Fruit fly (Drosophila melanogaster): Measurements from ENCODE around the gene CG34448.

The CG34448 gene

DNA sequence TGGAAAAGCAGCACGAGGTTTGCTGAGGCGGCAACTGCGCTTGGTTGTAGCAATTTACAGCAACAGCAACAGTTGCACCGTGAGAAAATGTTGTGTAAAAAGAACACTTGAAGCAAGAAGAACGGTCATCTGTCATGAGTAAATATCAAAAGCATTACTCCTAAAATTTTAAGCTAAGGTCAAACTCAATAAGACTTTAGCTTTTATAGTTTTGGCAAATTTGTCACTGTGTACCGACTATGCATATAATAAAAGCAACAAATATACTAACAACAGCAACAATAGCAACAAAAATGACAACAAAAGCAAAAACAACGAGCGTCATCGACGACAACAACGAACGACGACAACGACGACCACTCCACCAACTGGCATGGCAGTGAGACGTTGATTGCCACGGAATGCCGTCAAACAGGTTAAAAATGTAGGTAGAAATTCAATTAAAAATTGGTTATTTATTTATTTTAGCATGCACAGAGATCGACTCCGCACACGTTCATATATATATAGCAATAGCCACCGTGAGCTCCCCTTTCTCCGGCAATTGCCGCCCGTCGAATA, 15.8 kb upstream of the CG34448 start (continued):
- TF ChIP-seq fd59A (GFP tag; optimal IDR thresholded peaks at IDR 0.05) (peak; percentile 99), CG6163 (GFP tag; IDR thresholded peaks at IDR 0.05) (peak; percentile 99), esn (GFP tag; optimal IDR thresholded peaks at IDR 0.05) (peak; percentile 90), acj6 (GFP tag; optimal IDR thresholded peaks at IDR 0.05) (peak; percentile 98), CG6854 (GFP tag; optimal IDR thresholded peaks at IDR 0.05) (peak; percentile 77), CG11762 (GFP tag; optimal IDR thresholded peaks at IDR 0.05; ENCODE audit: insufficient read depth) (peak; percentile 98), CG9139 (GFP tag; optimal IDR thresholded peaks at IDR 0.05) (peak; percentile 98), pdm3 (GFP tag; optimal IDR thresholded peaks at IDR 0.05) (peak; percentile 99)

DNA sequence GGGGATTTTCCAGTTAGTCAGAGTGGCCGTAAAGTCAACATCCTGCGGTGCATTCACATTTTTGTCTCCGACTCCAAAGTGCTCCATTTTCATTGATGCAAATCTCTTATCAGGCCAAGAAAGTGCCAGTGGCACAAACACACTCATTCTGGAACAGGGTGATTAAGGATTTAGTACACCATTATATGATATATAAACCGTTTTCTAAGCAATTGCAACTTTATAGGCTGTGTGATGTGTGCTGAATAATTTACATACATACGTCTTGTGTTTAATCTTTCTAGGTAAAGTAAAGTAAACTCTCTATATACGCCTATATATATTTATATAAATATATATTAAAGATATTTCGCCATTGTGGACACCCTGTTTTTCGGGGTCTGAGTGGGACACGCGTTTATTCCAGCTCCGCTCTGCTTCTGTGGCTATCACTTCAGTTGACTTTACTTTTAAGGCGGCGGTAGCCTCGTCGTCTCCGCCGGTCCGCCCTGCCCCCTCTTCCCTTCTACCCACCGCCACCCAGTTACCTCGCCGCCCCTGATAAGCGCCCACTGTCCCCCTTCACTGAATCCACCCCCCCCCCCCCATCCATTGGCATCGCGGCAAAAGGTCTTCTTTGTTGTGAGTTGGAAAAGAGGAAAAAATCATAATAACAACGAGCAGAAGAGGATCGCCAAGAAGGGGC, 15.2 kb upstream of the CG34448 start:
- TF ChIP-seq cyc (GFP tag; optimal IDR thresholded peaks at IDR 0.05), result no peak
- peak; percentile 64 for TF ChIP-seq CG11762 (GFP tag; optimal IDR thresholded peaks at IDR 0.05; ENCODE audit: insufficient read depth)
- TF ChIP-seq lz (GFP tag; optimal IDR thresholded peaks at IDR 0.05), result no peak
- no peak for TF ChIP-seq Met (GFP tag; optimal IDR thresholded peaks at IDR 0.05)
- TF ChIP-seq Smox (GFP tag; optimal IDR thresholded peaks at IDR 0.05), result no peak
- peak; percentile 51 for TF ChIP-seq CG34406 (GFP tag; optimal IDR thresholded peaks at IDR 0.05)
- TF ChIP-seq CG9139 (GFP tag; optimal IDR thresholded peaks at IDR 0.05), result peak; percentile 32
- peak; percentile 42 for TF ChIP-seq CG6276 (GFP tag; optimal IDR thresholded peaks at IDR 0.05)
- TF ChIP-seq esn (GFP tag; optimal IDR thresholded peaks at IDR 0.05), result peak; percentile 33
- TF ChIP-seq eg (GFP tag; IDR thresholded peaks at IDR 0.05), result peak; percentile 73
- peak; percentile 41 for TF ChIP-seq Hr4 (GFP tag; optimal IDR thresholded peaks at IDR 0.05)
- peak; percentile 43 for TF ChIP-seq CG8319 (GFP tag; optimal IDR thresholded peaks at IDR 0.05)
- peak; percentile 25 for TF ChIP-seq dac (GFP tag; optimal IDR thresholded peaks at IDR 0.05)
- no peak for TF ChIP-seq Blimp-1 (GFP tag; optimal IDR thresholded peaks at IDR 0.05)
- TF ChIP-seq fd85E (GFP tag; optimal IDR thresholded peaks at IDR 0.05), result peak; percentile 32
- peak; percentile 31 for TF ChIP-seq Sox14 (GFP tag; optimal IDR thresholded peaks at IDR 0.05)
- TF ChIP-seq achi (GFP tag; optimal IDR thresholded peaks at IDR 0.05), result peak; percentile 68
- peak; percentile 77 for TF ChIP-seq OdsH (GFP tag; optimal IDR thresholded peaks at IDR 0.05)
- TF ChIP-seq Hr38 (GFP tag; optimal IDR thresholded peaks at IDR 0.05), result no peak
- no peak for TF ChIP-seq CG11902 (GFP tag; optimal IDR thresholded peaks at IDR 0.05)
- peak; percentile 80 for TF ChIP-seq CG8119 (GFP tag; IDR thresholded peaks at IDR 0.05)
- TF ChIP-seq Ets96B (tag; optimal IDR thresholded peaks at IDR 0.05), result peak; percentile 80
- peak; percentile 49 for TF ChIP-seq spab (GFP tag; optimal IDR thresholded peaks at IDR 0.05)
- TF ChIP-seq CG11294 (GFP tag; IDR thresholded peaks at IDR 0.05), result peak; percentile 50
- TF ChIP-seq CG10669 (GFP tag; optimal IDR thresholded peaks at IDR 0.05), result peak; percentile 71
- peak; percentile 9 for TF ChIP-seq Eip75B (GFP tag; optimal IDR thresholded peaks at IDR 0.05)
- no peak for TF ChIP-seq CG4318 (GFP tag; optimal IDR thresholded peaks at IDR 0.05)
- TF ChIP-seq Sox102F (GFP tag; optimal IDR thresholded peaks at IDR 0.05), result peak; percentile 32
- no peak for TF ChIP-seq Hr39 (GFP tag; optimal IDR thresholded peaks at IDR 0.05)
- peak; percentile 59 for TF ChIP-seq CG32006 (GFP tag; optimal IDR thresholded peaks at IDR 0.05)
- TF ChIP-seq CG6792 (GFP tag; optimal IDR thresholded peaks at IDR 0.05), result peak; percentile 29
- TF ChIP-seq Ets21C (GFP tag; optimal IDR thresholded peaks at IDR 0.05), result no peak
- TF ChIP-seq CG6163 (GFP tag; IDR thresholded peaks at IDR 0.05), result peak; percentile 62; the same call in 2 of the 3 replicates
- TF ChIP-seq CG8632 (GFP tag; optimal IDR thresholded peaks at IDR 0.05), result peak; percentile 62
- TF ChIP-seq CG1621 (tag; optimal IDR thresholded peaks at IDR 0.05), result peak; percentile 49
- peak; percentile 76 for TF ChIP-seq CG3032 (tag; optimal IDR thresholded peaks at IDR 0.05)
- TF ChIP-seq dsx (GFP tag; optimal IDR thresholded peaks at IDR 0.05; ENCODE audit: poor library complexity, severe bottlenecking), result peak; percentile 30
- TF ChIP-seq CG10631 (GFP tag; optimal IDR thresholded peaks at IDR 0.05), result peak; percentile 76
- TF ChIP-seq CG15336 (GFP tag; IDR thresholded peaks at IDR 0.05), result peak; percentile 72
- TF ChIP-seq acj6 (GFP tag; optimal IDR thresholded peaks at IDR 0.05), result peak; percentile 37
- no peak for TF ChIP-seq topi (GFP tag; optimal IDR thresholded peaks at IDR 0.05)
- peak; percentile 20 for TF ChIP-seq CG7368 (GFP tag; optimal IDR thresholded peaks at IDR 0.05)
- TF ChIP-seq CG6854 (GFP tag; optimal IDR thresholded peaks at IDR 0.05), result no peak
- TF ChIP-seq svp (GFP tag), result peak; percentile 24
- peak; percentile 75 for TF ChIP-seq Eip78C (GFP tag)
- TF ChIP-seq CG31627 (GFP tag; optimal IDR thresholded peaks at IDR 0.05), result no peak
